Worm (Caenorhabditis elegans): ENCODE results near the gene ZK177.3.

The ZK177.3 gene

ce11 chrII:5511417-5512353, 4.0 kb upstream of the ZK177.3 start (continued):
- TF ChIP-seq ceh-6 (GFP tag; optimal IDR thresholded peaks at IDR 0.05) (no peak), fkh-10 (GFP tag; optimal IDR thresholded peaks at IDR 0.05) (no peak), dve-1 (tag; optimal IDR thresholded peaks at IDR 0.05) (no peak), ahr-1 (tag; optimal IDR thresholded peaks at IDR 0.05) (no peak), C08G9.2 (tag; optimal IDR thresholded peaks at IDR 0.05) (peak; percentile 13), ceh-14 (tag; optimal IDR thresholded peaks at IDR 0.05) (peak; percentile 53), fkh-6 (tag; optimal IDR thresholded peaks at IDR 0.05) (no peak), T23F11.4 (GFP tag; optimal IDR thresholded peaks at IDR 0.05) (no peak), ceh-22 (tag; optimal IDR thresholded peaks at IDR 0.05) (no peak), rnt-1 (tag; optimal IDR thresholded peaks at IDR 0.05) (no peak), sox-4 (tag; optimal IDR thresholded peaks at IDR 0.05) (no peak), ceh-24 (tag; optimal IDR thresholded peaks at IDR 0.05) (no peak), nhr-11 (tag; optimal IDR thresholded peaks at IDR 0.05) (no peak), npax-4 (tag; optimal IDR thresholded peaks at IDR 0.05) (no peak), hlh-30 (tag; optimal IDR thresholded peaks at IDR 0.05; ENCODE audit: insufficient read depth) (no peak), hlh-15 (tag; optimal IDR thresholded peaks at IDR 0.05) (no peak), K02D7.2 (tag; optimal IDR thresholded peaks at IDR 0.05) (no peak)

DNA sequence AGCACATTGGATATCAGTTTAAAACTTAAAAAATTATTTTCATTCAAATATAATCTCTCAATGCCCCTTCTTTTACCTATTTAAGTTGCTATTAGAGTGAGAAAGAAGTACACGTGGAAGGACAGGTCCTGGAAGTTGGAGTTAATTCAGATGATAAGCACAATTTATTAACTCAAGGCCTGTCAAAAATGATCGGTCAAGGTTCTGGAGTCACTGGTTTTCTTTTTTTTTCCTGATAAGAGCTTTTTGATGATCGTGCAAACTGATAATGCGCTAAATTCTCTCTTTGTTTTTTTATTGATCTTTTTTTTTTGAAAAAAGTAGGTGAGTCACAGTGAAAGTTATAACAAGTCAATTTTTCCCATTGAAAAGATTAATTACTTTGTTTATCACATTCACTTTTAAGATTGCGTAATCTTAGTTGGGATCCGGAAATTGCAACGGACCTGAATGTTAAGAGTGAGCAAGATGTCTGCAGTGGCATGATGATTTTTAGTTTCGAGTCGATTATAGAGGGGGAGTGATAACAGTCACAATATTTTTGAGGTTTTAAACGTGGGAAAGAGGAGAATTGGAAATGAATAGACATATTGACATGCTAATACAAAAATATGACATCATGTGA, 3.1 kb upstream of the ZK177.3 start:
- TF ChIP-seq gmeb-2 (tag; optimal IDR thresholded peaks at IDR 0.05) (no peak), fax-1 (tag; optimal IDR thresholded peaks at IDR 0.05) (no peak), elt-2 (tag; optimal IDR thresholded peaks at IDR 0.05) (peak; percentile 81), che-1 (tag; optimal IDR thresholded peaks at IDR 0.05) (no peak), ttx-3 (tag; optimal IDR thresholded peaks at IDR 0.05) (no peak)

ce11 chrII:5514846-5515245, 796 bp upstream of the ZK177.3 start, which contains the start of gene sahd-1:
sahd-1 (minus strand) TSS chrII:5514945.
- TF ChIP-seq elt-2 (tag; optimal IDR thresholded peaks at IDR 0.05), result peak; percentile 56
- TF ChIP-seq ceh-14 (tag; optimal IDR thresholded peaks at IDR 0.05), result no peak
- TF ChIP-seq ceh-6 (GFP tag; optimal IDR thresholded peaks at IDR 0.05), result no peak
- no peak for TF ChIP-seq ceh-31 (tag; optimal IDR thresholded peaks at IDR 0.05)
- TF ChIP-seq hlh-6 (tag; optimal IDR thresholded peaks at IDR 0.05), result no peak
- TF ChIP-seq ceh-19 (GFP tag; optimal IDR thresholded peaks at IDR 0.05), result no peak

DNA sequence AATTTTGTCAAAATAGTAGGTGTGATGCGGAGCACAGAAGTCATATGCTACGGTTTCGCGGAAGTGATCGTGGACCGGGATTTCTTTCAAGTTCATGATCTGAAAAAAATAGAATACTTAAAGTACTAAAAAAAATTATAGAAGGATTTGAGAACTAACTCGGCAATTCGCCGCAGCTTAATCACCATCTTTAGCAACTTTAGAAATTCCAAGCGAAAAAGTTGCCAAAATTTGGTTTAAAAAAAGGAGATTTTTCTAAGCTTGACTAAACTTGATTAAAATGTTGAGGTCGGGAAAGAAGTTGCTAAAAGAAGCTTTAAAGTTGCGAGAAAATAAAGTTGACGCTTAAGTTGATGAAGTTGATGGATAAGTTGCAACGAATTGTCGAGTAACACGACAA, 2.0 kb downstream of the ZK177.3 start, which contains the start of gene ZK177.9:
TSS of gene ZK177.9 (minus strand) at position 101 of the 400 bp plus-strand sequence.
- TF ChIP-seq K09A11.1 (tag; optimal IDR thresholded peaks at IDR 0.05; ENCODE audit: insufficient read depth) (no peak), unc-42 (tag; optimal IDR thresholded peaks at IDR 0.05) (no peak)

ce11 chrII:5518055-5518454, 2.4 kb downstream of the ZK177.3 start:
- TF ChIP-seq ceh-31 (tag; optimal IDR thresholded peaks at IDR 0.05) (no peak), ceh-9 (tag; optimal IDR thresholded peaks at IDR 0.05) (no peak), rnt-1 (tag; optimal IDR thresholded peaks at IDR 0.05) (no peak), K02D7.2 (tag; optimal IDR thresholded peaks at IDR 0.05) (no peak), ahr-1 (tag; optimal IDR thresholded peaks at IDR 0.05) (no peak), dmd-4 (tag; optimal IDR thresholded peaks at IDR 0.05; ENCODE audit: borderline replicate concordance) (no peak), lin-11 (tag; optimal IDR thresholded peaks at IDR 0.05) (no peak), hlh-30 (tag; optimal IDR thresholded peaks at IDR 0.05; ENCODE audit: insufficient read depth) (no peak), ref-2 (tag; optimal IDR thresholded peaks at IDR 0.05) (no peak), fax-1 (tag; optimal IDR thresholded peaks at IDR 0.05) (no peak), unc-3 (GFP tag; conservative IDR thresholded peaks at IDR 0.05) (no peak), unc-3 (tag; optimal IDR thresholded peaks at IDR 0.05) (no peak), mec-3 (tag; optimal IDR thresholded peaks at IDR 0.05; ENCODE audit: borderline replicate concordance) (no peak), pros-1 (tag; optimal IDR thresholded peaks at IDR 0.05) (no peak)
